Fruit fly (Drosophila melanogaster) whole organism, embryonic: Measurements from ENCODE around the gene Vm26Ab.

Experiments used
- CG10321 ChIP-seq: fragments of 200-800 bp; sonication (Bioruptor generic); IDR thresholded peaks from 2 replicates; pipeline ENCODE4 v1.3.6; 2022; ENCODE audit warnings: missing biosample characterization, missing genetic modification characterization
- CG10543 ChIP-seq: fragments of 200-800 bp; sonication (Bioruptor generic); optimal IDR thresholded peaks from 3 replicates; lab custom pipeline; 2017; ENCODE audit warnings: missing biosample characterization, mild to moderate bottlenecking, missing genetic modification characterization, moderate library complexity
- CG12236 ChIP-seq: fragments of 200-800 bp; sonication (Bioruptor generic); optimal IDR thresholded peaks from 2 replicates; lab custom pipeline; 2016; ENCODE audit warnings: missing biosample characterization, missing genetic modification characterization
- CG12942 ChIP-seq: fragments of 200-800 bp; sonication (Bioruptor generic); optimal IDR thresholded peaks from 3 replicates; lab custom pipeline; 2016; ENCODE audit warnings: missing biosample characterization, missing genetic modification characterization
- CG14965 ChIP-seq: fragments of 200-800 bp; sonication (Bioruptor generic); optimal IDR thresholded peaks from 2 replicates; lab custom pipeline; 2016; ENCODE audit warnings: missing biosample characterization, missing genetic modification characterization, borderline replicate concordance
- CG15696 ChIP-seq: fragments of 200-800 bp; sonication (Bioruptor generic); optimal IDR thresholded peaks from 2 replicates; lab custom pipeline; 2019; ENCODE audit warnings: missing biosample characterization, mild to moderate bottlenecking, missing genetic modification characterization, moderate library complexity
- CG16779 ChIP-seq: fragments of 200-800 bp; sonication (Bioruptor generic); IDR thresholded peaks from 2 replicates; pipeline ENCODE4 v1.3.6; 2022; ENCODE audit warnings: missing biosample characterization, missing genetic modification characterization
- CG1832 ChIP-seq: fragments of 200-800 bp; sonication (Bioruptor generic); optimal IDR thresholded peaks from 2 replicates; lab custom pipeline; 2017; ENCODE audit warnings: missing biosample characterization, mild to moderate bottlenecking, missing genetic modification characterization, inconsistent platforms
- CG2116 ChIP-seq: fragments of 200-800 bp; sonication (Bioruptor generic); optimal IDR thresholded peaks from 3 replicates; lab custom pipeline; 2018; ENCODE audit warnings: missing biosample characterization, mild to moderate bottlenecking, missing genetic modification characterization
- CG2712 ChIP-seq: fragments of 200-800 bp; optimal IDR thresholded peaks from 3 replicates; lab custom pipeline; 2019; ENCODE audit warnings: missing biosample characterization, mild to moderate bottlenecking, missing genetic modification characterization, moderate library complexity
- CG31224 ChIP-seq: fragments of 200-800 bp; sonication (Bioruptor generic); IDR thresholded peaks from 2 replicates; pipeline ENCODE4 v1.3.6; 2022; ENCODE audit warnings: missing biosample characterization, missing genetic modification characterization
- CG4707 ChIP-seq: fragments of 200-800 bp; sonication (Bioruptor generic); optimal IDR thresholded peaks from 2 replicates; lab custom pipeline; 2018; ENCODE audit warnings: missing biosample characterization, mild to moderate bottlenecking, missing genetic modification characterization, moderate library complexity
- CG6689 ChIP-seq: fragments of 200-800 bp; sonication (Bioruptor generic); IDR thresholded peaks from 2 replicates; pipeline ENCODE4 v1.3.6; 2022; ENCODE audit warnings: missing biosample characterization, missing genetic modification characterization
- CG6791 ChIP-seq: fragments of 200-800 bp; sonication (Bioruptor generic); IDR thresholded peaks from 3 replicates; pipeline ENCODE4 v1.3.6; 2022; ENCODE audit warnings: missing biosample characterization, missing genetic modification characterization; ENCODE audit not compliant: partially characterized antibody
- CG6854 ChIP-seq: fragments of 200-800 bp; sonication (Bioruptor generic); optimal IDR thresholded peaks from 3 replicates; lab custom pipeline; 2017; ENCODE audit warnings: missing biosample characterization, mild to moderate bottlenecking, missing genetic modification characterization
- CG9817 ChIP-seq: fragments of 200-800 bp; sonication (Bioruptor generic); optimal IDR thresholded peaks from 2 replicates; lab custom pipeline; 2018; ENCODE audit warnings: missing biosample characterization, mild to moderate bottlenecking, missing genetic modification characterization, moderate library complexity
- CTCF ChIP-seq: fragments of 200-800 bp; sonication (Bioruptor generic); optimal IDR thresholded peaks from 2 replicates; lab custom pipeline; 2017; ENCODE audit warnings: missing biosample characterization, mild to moderate bottlenecking, missing genetic modification characterization, moderate library complexity
- Ets65A ChIP-seq: fragments of 200-800 bp; sonication (Bioruptor generic); peaks from one replicate; lab custom pipeline; 2016; ENCODE audit warnings: missing biosample characterization, missing genetic modification characterization
- Lpt ChIP-seq: fragments of >200 bp; optimal IDR thresholded peaks from 2 replicates; lab custom pipeline; 2018; ENCODE audit warnings: missing biosample characterization, missing genetic modification characterization
- Med ChIP-seq: fragments of 200-800 bp; sonication (Bioruptor generic); peaks from one replicate; lab custom pipeline; 2016; ENCODE audit warnings: missing biosample characterization, missing genetic modification characterization, mild to moderate bottlenecking, inconsistent platforms, moderate library complexity
- NFAT ChIP-seq: fragments of 200-800 bp; sonication (Bioruptor generic); IDR thresholded peaks from 2 replicates; pipeline ENCODE4 v1.3.6; 2022; ENCODE audit warnings: missing biosample characterization, missing genetic modification characterization
- PHDP ChIP-seq: fragments of 200-800 bp; sonication (Bioruptor generic); optimal IDR thresholded peaks from 3 replicates; lab custom pipeline; 2018; ENCODE audit warnings: missing biosample characterization, mild to moderate bottlenecking, missing genetic modification characterization, moderate library complexity
- aop ChIP-seq: fragments of 200-800 bp; sonication (Bioruptor generic); IDR thresholded peaks from 2 replicates; pipeline ENCODE4 v1.3.6; 2022; ENCODE audit warnings: missing biosample characterization, missing genetic modification characterization
- ara ChIP-seq: fragments of 200-800 bp; sonication (Bioruptor generic); IDR thresholded peaks from 2 replicates; pipeline ENCODE4 v1.3.6; 2022; ENCODE audit warnings: missing biosample characterization, missing genetic modification characterization
- crol ChIP-seq: fragments of 200-800 bp; sonication (Bioruptor generic); IDR thresholded peaks from 2 replicates; pipeline ENCODE4 v1.3.6; 2022; ENCODE audit warnings: missing biosample characterization, missing genetic modification characterization
- crp ChIP-seq, 2 experiments: fragments of 200-800 bp; sonication (Bioruptor generic); optimal IDR thresholded peaks; 2 replicates in 1 of 2; 3 replicates in 1 of 2; lab custom pipeline; 2017; ENCODE audit warnings: missing biosample characterization in 2 of 2, missing genetic modification characterization in 2 of 2, mild to moderate bottlenecking in 1 of 2, moderate library complexity in 1 of 2
- dati ChIP-seq: fragments of 200-800 bp; sonication (Bioruptor generic); IDR thresholded peaks from 2 replicates; pipeline ENCODE4 v1.3.6; 2022; ENCODE audit warnings: missing biosample characterization, missing genetic modification characterization
- fd64A ChIP-seq: fragments of 200-800 bp; sonication (Bioruptor generic); optimal IDR thresholded peaks from 3 replicates; lab custom pipeline; 2018; ENCODE audit warnings: missing biosample characterization, mild to moderate bottlenecking, missing genetic modification characterization
- kah ChIP-seq: fragments of 200-800 bp; sonication (Bioruptor generic); optimal IDR thresholded peaks from 2 replicates; lab custom pipeline; 2018; ENCODE audit warnings: missing biosample characterization, mild to moderate bottlenecking, missing genetic modification characterization
- kni ChIP-seq: fragments of 200-800 bp; sonication (Bioruptor generic); optimal IDR thresholded peaks from 3 replicates; lab custom pipeline; 2017; ENCODE audit warnings: mild to moderate bottlenecking, missing biosample characterization, missing genetic modification reagents, missing genetic modification characterization
- lov ChIP-seq, 2 experiments: fragments of 200-800 bp in 1 of 2; fragments of >200 bp in 1 of 2; sonication (Bioruptor generic) in 1 of 2; IDR thresholded peaks in 1 of 2; optimal IDR thresholded peaks in 1 of 2; 2 replicates in 1 of 2; 3 replicates in 1 of 2; pipeline versions ENCODE4 v1.3.6 to Lab custom; 2017 to 2022; ENCODE audit warnings: missing biosample characterization in 1 of 2, missing genetic modification characterization in 1 of 2
- luna ChIP-seq: fragments of 200-800 bp; sonication (Bioruptor generic); optimal IDR thresholded peaks from 2 replicates; lab custom pipeline; 2016; ENCODE audit warnings: missing biosample characterization, missing genetic modification characterization
- pros ChIP-seq: fragments of 200-800 bp; sonication (Bioruptor generic); optimal IDR thresholded peaks from 3 replicates; lab custom pipeline; 2019; ENCODE audit warnings: missing biosample characterization, mild to moderate bottlenecking, missing genetic modification characterization, moderate library complexity
- row ChIP-seq: fragments of 200-800 bp; sonication (Bioruptor generic); IDR thresholded peaks from 3 replicates; pipeline ENCODE4 v1.3.6; 2022; ENCODE audit warnings: missing biosample characterization, missing genetic modification characterization
- sc ChIP-seq, 3 experiments: fragments of >200 bp in 2 of 3; fragments of 200-800 bp in 1 of 3; sonication (Bioruptor generic) in 1 of 3; optimal IDR thresholded peaks; 2 replicates in 2 of 3; 3 replicates in 1 of 3; lab custom pipeline; 2017; ENCODE audit warnings: mild to moderate bottlenecking in 1 of 3, missing biosample characterization in 1 of 3, missing genetic modification characterization in 1 of 3, missing genetic modification reagents in 1 of 3
- ssp ChIP-seq: fragments of 200-800 bp; sonication (Bioruptor generic); IDR thresholded peaks from 2 replicates; pipeline ENCODE4 v1.3.6; 2022; ENCODE audit warnings: missing biosample characterization, missing genetic modification characterization
- trem ChIP-seq: fragments of 200-800 bp; optimal IDR thresholded peaks from 3 replicates; lab custom pipeline; 2019; ENCODE audit warnings: missing biosample characterization, mild to moderate bottlenecking, missing genetic modification characterization, moderate library complexity
- twi ChIP-seq: fragments of 200-800 bp; optimal IDR thresholded peaks from 2 replicates; lab custom pipeline; 2019; ENCODE audit warnings: missing biosample characterization, mild to moderate bottlenecking, missing genetic modification characterization, moderate library complexity
- usp ChIP-seq: fragments of >200 bp; optimal IDR thresholded peaks from 2 replicates; lab custom pipeline; 2017; ENCODE audit warnings: missing biosample characterization, missing genetic modification characterization

Gene Vm26Ab

dm6 chr2L:5961169-5961918 lies 4.5 kb downstream of the Vm26Ab start (continued):
- TF ChIP-seq crp (GFP tag; optimal IDR thresholded peaks at IDR 0.05; lab: Kevin White, UChicago) (no peak), usp (GFP tag; lab: Kevin White, UChicago) (no peak), CG12236 (GFP tag; lab: Kevin White, UChicago) (no peak)

DNA sequence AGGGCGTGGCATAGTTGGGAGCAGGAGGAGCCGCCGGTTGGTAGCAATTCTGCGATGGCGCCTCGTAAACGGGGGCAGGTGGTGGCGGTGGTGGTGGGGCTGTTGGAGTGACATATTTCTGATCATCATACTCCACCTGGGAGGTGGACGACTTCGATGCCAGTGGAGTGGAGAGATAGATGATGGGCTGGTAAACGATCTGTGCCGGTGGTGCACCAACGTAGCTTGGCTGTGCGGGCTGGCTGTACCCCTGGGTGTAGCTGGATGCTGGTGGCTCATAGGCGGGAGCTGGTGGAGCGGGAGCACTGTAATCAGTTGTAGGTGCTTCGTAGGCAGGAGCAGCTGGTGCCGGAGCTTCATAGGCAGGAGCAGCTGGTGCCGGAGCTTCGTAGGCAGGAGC lies 6.4 kb downstream of the Vm26Ab start:
- TF ChIP-seq fd64A (no peak), Med (GFP tag; lab: Kevin White, UChicago) (peak; percentile 13), lov (optimal IDR thresholded peaks at IDR 0.05; lab: Kevin White, UChicago) (no peak), lov (GFP tag; IDR thresholded peaks at IDR 0.05; lab: Robert Waterston, UW) (peak; percentile 21; the same call in 1 of the 3 replicates), Ets65A (GFP tag; lab: Kevin White, UChicago) (peak; percentile 93), CG2712 (tag; lab: Kevin White, UChicago) (no peak)
- TF ChIP-seq, all 482 proteins: peak for 3

DNA sequence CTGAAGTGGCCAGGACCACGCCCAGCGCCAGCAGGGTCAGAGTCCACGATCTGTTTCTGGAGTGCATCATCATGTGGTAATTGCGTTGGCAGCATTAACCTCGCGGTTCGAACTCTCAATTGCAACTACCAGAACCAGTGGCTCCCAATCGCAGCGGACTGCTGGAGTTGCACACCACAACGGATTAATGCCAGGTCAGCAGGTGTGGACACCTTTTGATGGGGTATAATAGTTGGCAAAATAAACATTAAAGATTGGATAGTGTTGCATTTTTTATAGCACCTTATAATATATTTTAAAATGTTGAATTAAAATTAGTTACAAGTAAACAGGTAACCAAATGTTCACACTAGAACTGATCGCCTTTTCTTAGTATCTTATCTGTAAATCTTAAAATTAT lies 7.4 kb downstream of the Vm26Ab start:
- TF ChIP-seq CTCF (no peak), kah (GFP tag; lab: Kevin White, UChicago) (no peak), PHDP (tag; lab: Kevin White, UChicago) (no peak), luna (GFP tag; lab: Kevin White, UChicago) (no peak), trem (tag; lab: Kevin White, UChicago) (no peak), CG9817 (tag; lab: Kevin White, UChicago) (no peak), CG6689 (GFP tag; lab: Robert Waterston, UW) (no peak), CG1832 (GFP tag; lab: Kevin White, UChicago) (no peak), kni (GFP tag; lab: Kevin White, UChicago) (no peak), dati (no peak), pros (GFP tag; lab: Kevin White, UChicago) (no peak), CG10543 (no peak), CG4707 (GFP tag; lab: Kevin White, UChicago) (no peak), CG31224 (no peak)

dm6 chr2L:5964851-5965250 lies 8.0 kb downstream of the Vm26Ab start, which contains the start of gene psd:
TSS of gene psd (minus strand) at chr2L:5964951.
- no peak for TF ChIP-seq ssp
- TF ChIP-seq lov (optimal IDR thresholded peaks at IDR 0.05; lab: Kevin White, UChicago) = no peak
- 0 out of 3 replicates have a peak, but pooled peaks have one; percentile 26 for TF ChIP-seq lov (GFP tag; IDR thresholded peaks at IDR 0.05; lab: Robert Waterston, UW)

DNA sequence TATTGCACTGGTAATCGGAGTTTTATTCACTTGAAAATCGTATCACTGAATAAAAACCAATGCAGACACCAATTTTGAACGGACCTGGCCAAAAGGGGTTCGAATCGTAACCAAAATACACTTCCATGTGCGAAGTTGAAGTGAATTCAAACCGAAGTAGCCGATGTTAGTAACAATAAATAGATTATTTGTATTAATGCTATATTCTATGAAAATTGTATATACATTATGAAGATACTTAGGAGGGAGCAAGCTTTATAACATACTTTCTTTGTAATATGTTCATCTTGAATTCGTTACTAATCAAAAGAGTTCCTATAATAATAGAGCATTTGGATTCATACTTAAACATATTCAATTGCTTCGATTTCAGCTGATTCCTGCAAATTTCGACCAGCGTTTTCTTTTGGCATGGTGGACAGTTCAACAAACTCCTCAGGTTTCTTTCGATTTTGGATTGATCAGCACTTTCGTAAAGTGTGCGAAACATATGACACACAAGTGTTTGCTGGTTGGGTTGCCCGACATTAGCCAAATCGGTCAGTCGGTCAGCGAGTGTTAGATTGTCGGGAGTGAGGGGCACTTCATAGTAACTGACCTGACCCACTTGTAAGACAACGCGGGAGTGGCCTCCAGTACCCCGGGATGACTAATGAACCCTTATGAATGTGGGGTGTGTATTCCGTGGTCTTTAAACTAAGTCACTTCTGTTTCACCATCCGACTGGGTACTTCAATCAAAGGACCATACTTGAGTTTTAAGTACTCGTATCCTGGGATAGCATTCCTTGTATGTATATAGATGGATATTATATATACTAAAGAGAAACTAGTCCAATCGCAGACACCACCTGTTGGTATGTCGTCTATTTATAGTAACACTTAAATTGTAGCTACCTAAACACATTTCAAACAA lies 11.2 kb downstream of the Vm26Ab start, which contains the start of the genes CG13992 and Ucp4C:
Gene CG13992, minus strand, starts transcription at position 51 of the 915 bp plus-strand sequence.
Gene Ucp4C, plus strand, starts transcription at position 865 of the 915 bp plus-strand sequence.
- TF ChIP-seq CG16779 (GFP tag; lab: Robert Waterston, UW) (no peak), twi (peak; percentile 73), CG6791 (GFP tag; lab: Robert Waterston, UW) (0 out of 3 replicates have a peak, but pooled peaks have one; percentile 16)

dm6 chr2L:5969559-5969958 lies 12.8 kb downstream of the Vm26Ab start, which contains the start of gene Ucp4B:
TSS of gene Ucp4B (plus strand) at chr2L:5969859.
- no peak for TF ChIP-seq CG15696 (tag; lab: Kevin White, UChicago)
- TF ChIP-seq CG12942 (GFP tag; lab: Kevin White, UChicago) = no peak
- no peak for TF ChIP-seq ara (GFP tag; lab: Robert Waterston, UW)
- no peak for TF ChIP-seq CG2116 (GFP tag; lab: Kevin White, UChicago)
- TF ChIP-seq Lpt = no peak
- no peak for TF ChIP-seq sc (optimal IDR thresholded peaks at IDR 0.05; lab: Kevin White, UChicago)
- TF ChIP-seq sc (GFP tag; optimal IDR thresholded peaks at IDR 0.05; lab: Kevin White, UChicago) = no peak
- no peak for TF ChIP-seq CG10321
- TF ChIP-seq CG14965 (GFP tag; lab: Kevin White, UChicago) = no peak
- TF ChIP-seq CG6854 = no peak
- TF ChIP-seq NFAT (GFP tag; lab: Robert Waterston, UW) = no peak
- TF ChIP-seq row (GFP tag; lab: Robert Waterston, UW) = no peak
- TF ChIP-seq aop = no peak
- no peak for TF ChIP-seq crol (GFP tag; lab: Robert Waterston, UW)
